Fruit fly (Drosophila melanogaster) S2 (cell line): ENCODE measurements around the gene CG33325.

ENCODE experiments used
- CG8478 ChIP-seq: fragments of >200 bp; optimal IDR thresholded peaks from 2 replicates; lab custom pipeline; 2018
- CTCF ChIP-seq, 2 experiments: fragments of >200 bp; optimal IDR thresholded peaks; 2 replicates each; lab custom pipeline; 2018

Gene CG33325

dm6 chr3R:8654666-8655065, 25.2 kb downstream of the CG33325 start, which contains the start of gene CG42489:
CG42489 (minus strand) TSS chr3R:8654766.
- TF ChIP-seq CG8478 (lab: Kevin White, UChicago) (no peak), CTCF (optimal IDR thresholded peaks at IDR 0.05; lab: Kevin White, UChicago) (no peak)

dm6 chr3R:8654058-8654457, 25.8 kb downstream of the CG33325 start:
- TF ChIP-seq CTCF (optimal IDR thresholded peaks at IDR 0.05; lab: Kevin White, UChicago) (no peak), CG8478 (lab: Kevin White, UChicago) (no peak)

- TF ChIP-seq CG8478 (lab: Kevin White, UChicago) = no peak
- no peak for TF ChIP-seq CTCF (optimal IDR thresholded peaks at IDR 0.05; lab: Kevin White, UChicago)
Measured at dm6 chr3R:8652731-8653130, 27.1 kb downstream of the CG33325 start, which contains the start of the genes Sys1 and Dhod. Sys1 (plus strand) TSS chr3R:8652821. Dhod (minus strand) TSS chr3R:8652916.

- TF ChIP-seq CTCF (optimal IDR thresholded peaks at IDR 0.05; lab: Kevin White, UChicago) (no peak), CG8478 (lab: Kevin White, UChicago) (no peak)
Measured at dm6 chr3R:8650741-8651140, 29.1 kb downstream of the CG33325 start, which contains the start of the genes Mkk4 and SLIRP2. Mkk4 (minus strand) TSS chr3R:8650796. SLIRP2 (plus strand) TSS chr3R:8651084.

DNA sequence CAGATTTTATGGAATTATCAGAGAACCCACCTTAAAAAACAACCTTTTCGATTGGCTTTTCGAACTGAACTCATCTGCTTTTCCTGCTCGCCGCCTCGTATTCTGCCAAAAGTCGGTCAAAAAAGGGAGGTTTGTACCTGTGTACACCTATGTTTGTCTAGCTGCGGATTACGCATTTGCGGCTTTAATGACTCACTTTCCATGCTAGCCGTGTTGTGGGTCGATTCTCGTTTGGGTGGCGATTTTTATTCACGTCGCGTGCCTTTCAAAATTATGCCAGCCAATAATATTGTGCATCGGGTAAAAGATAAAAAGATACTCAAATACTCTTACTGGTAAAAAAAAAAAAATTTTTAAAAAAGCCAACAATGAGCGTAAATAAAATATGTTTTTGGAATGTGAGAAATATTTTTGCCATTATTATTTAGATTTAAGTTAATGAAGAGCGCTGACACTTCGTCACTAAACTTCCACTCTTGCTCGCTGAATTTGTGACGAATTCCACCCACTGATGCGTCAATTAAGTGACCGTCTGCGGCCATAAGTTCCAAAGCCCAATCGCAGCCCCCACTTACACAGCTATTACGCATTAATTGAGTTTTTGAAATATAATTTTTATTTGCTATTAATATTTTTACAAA, 34.1 kb downstream of the CG33325 start, which contains the start of gene Cyp313b1:
Cyp313b1 (minus strand) TSS at position 71 of the 641 bp plus-strand sequence.
- TF ChIP-seq CG8478 (lab: Kevin White, UChicago) (no peak), CTCF (optimal IDR thresholded peaks at IDR 0.05; lab: Kevin White, UChicago) (no peak)

DNA sequence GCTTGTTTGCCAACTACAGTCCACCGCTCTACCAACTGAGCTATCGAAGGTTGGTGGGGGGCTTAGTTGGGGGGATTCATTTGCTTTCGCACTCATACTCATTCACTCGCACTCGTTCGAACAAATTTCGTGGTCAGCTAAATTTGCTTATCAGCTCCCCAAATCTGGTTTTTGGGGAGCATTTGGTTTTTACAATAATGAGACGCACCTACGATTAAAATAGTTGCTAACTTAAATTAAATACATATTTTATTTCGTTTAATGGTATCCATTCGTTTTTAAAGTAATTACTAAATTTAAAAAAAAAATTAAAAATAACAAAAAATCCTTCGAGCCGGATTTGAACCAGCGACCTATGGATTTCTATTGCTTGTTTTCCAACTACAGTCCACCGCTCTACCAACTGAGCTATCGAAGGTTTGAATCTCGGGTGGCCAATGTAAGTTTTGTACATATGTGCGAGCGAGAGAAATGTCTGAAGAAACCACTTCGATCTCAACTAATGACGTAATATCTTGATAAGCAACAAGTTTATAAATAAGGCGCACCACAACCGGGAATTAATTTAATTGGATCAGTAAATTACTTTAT, 37.4 kb downstream of the CG33325 start:
- no peak for TF ChIP-seq CTCF (optimal IDR thresholded peaks at IDR 0.05; lab: Kevin White, UChicago)
- no peak for TF ChIP-seq CG8478 (lab: Kevin White, UChicago)

DNA sequence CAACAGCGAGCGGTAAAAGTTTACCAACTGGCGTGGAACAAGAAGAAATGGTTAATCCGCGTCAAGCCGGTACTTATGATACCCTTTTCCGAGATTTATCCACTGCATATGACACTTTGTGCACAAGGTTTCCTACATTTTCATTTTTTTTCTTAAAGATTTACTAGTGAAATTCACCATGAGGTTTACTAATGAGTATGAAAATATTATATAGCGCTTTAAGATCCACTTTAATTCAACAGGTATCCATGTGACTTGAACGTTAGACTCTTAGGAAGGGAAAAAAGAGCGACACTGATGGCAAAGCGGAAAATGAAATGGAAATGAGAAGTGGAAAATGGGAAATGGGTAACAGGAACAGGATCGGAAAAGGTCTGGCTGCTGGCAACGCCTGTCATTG, 41.2 kb downstream of the CG33325 start:
- TF ChIP-seq CG8478 (lab: Kevin White, UChicago) = no peak
- TF ChIP-seq CTCF (optimal IDR thresholded peaks at IDR 0.05; lab: Kevin White, UChicago) = no peak

dm6 chr3R:8635778-8636177, 44.1 kb downstream of the CG33325 start, which contains the start of gene Or85e:
Or85e (minus strand) TSS chr3R:8635878.
- no peak for TF ChIP-seq CTCF (optimal IDR thresholded peaks at IDR 0.05; lab: Kevin White, UChicago)
- TF ChIP-seq CG8478 (lab: Kevin White, UChicago) = no peak
